Fruit fly (Drosophila melanogaster): ENCODE data around the gene Pgant5.
A peak's percentile ranks its signal among the peaks of the same experiment; 100 is the strongest.

Gene Pgant5

dm6 chr2L:5096761-5097160, 3.4 kb upstream of the Pgant5 start:
- TF ChIP-seq CG14655 (GFP tag; optimal IDR thresholded peaks at IDR 0.05) (no peak), CG12605 (GFP tag; IDR thresholded peaks at IDR 0.05) (no peak), CG8301 (tag; optimal IDR thresholded peaks at IDR 0.05) (no peak), D1 (tag; optimal IDR thresholded peaks at IDR 0.05) (no peak), CG15710 (tag; optimal IDR thresholded peaks at IDR 0.05) (no peak), CG8159 (tag; optimal IDR thresholded peaks at IDR 0.05) (no peak), CG4496 (GFP tag; IDR thresholded peaks at IDR 0.05) (0 out of 3 replicates have a peak, but pooled peaks have one; percentile 35), Pif1A (GFP tag; optimal IDR thresholded peaks at IDR 0.05) (no peak), EcR (GFP tag; optimal IDR thresholded peaks at IDR 0.05) (no peak), CG34367 (tag; optimal IDR thresholded peaks at IDR 0.05) (no peak), Ets98B (GFP tag; IDR thresholded peaks at IDR 0.05) (0 out of 2 replicates have a peak, but pooled peaks have one; percentile 8), CG10348 (GFP tag; IDR thresholded peaks at IDR 0.05) (no peak), CG32121 (GFP tag; IDR thresholded peaks at IDR 0.05) (no peak), fd96Ca (GFP tag; IDR thresholded peaks at IDR 0.05) (no peak), gl (tag; optimal IDR thresholded peaks at IDR 0.05) (peak; percentile 5), CG17806 (tag; optimal IDR thresholded peaks at IDR 0.05) (no peak), CG13204 (GFP tag; optimal IDR thresholded peaks at IDR 0.05) (no peak), Pif1B (GFP tag; optimal IDR thresholded peaks at IDR 0.05) (no peak), rn (GFP tag; IDR thresholded peaks at IDR 0.05) (no peak), CG9948 (tag; optimal IDR thresholded peaks at IDR 0.05) (no peak), Snoo (tag; optimal IDR thresholded peaks at IDR 0.05) (no peak)

dm6 chr2L:5096222-5096621, 2.8 kb upstream of the Pgant5 start, which contains the start of gene CG4230:
Gene CG4230 (plus strand): TSS chr2L:5096227.
- TF ChIP-seq Pif1B (GFP tag; optimal IDR thresholded peaks at IDR 0.05) (no peak), CG17806 (tag; optimal IDR thresholded peaks at IDR 0.05) (no peak), Pif1A (GFP tag; optimal IDR thresholded peaks at IDR 0.05) (no peak), fd96Ca (GFP tag; IDR thresholded peaks at IDR 0.05) (no peak; the same call in 2 of the 3 replicates), CG4496 (GFP tag; IDR thresholded peaks at IDR 0.05) (no peak), CG13204 (GFP tag; optimal IDR thresholded peaks at IDR 0.05) (no peak), CG10348 (GFP tag; IDR thresholded peaks at IDR 0.05) (no peak), CG32121 (GFP tag; IDR thresholded peaks at IDR 0.05) (no peak), D1 (tag; optimal IDR thresholded peaks at IDR 0.05) (no peak), EcR (GFP tag; optimal IDR thresholded peaks at IDR 0.05) (no peak), Ets98B (GFP tag; IDR thresholded peaks at IDR 0.05) (no peak), CG9948 (tag; optimal IDR thresholded peaks at IDR 0.05) (no peak), CG12605 (GFP tag; IDR thresholded peaks at IDR 0.05) (no peak), CG14655 (GFP tag; optimal IDR thresholded peaks at IDR 0.05) (no peak), CG15710 (tag; optimal IDR thresholded peaks at IDR 0.05) (no peak), CG8301 (tag; optimal IDR thresholded peaks at IDR 0.05) (no peak), Snoo (tag; optimal IDR thresholded peaks at IDR 0.05) (no peak), rn (GFP tag; IDR thresholded peaks at IDR 0.05) (no peak), gl (tag; optimal IDR thresholded peaks at IDR 0.05) (no peak), CG34367 (tag; optimal IDR thresholded peaks at IDR 0.05) (no peak)

dm6 chr2L:5095350-5095962, 2.1 kb upstream of the Pgant5 start:
- TF ChIP-seq EcR (GFP tag; optimal IDR thresholded peaks at IDR 0.05) (peak; percentile 69), Pif1A (GFP tag; optimal IDR thresholded peaks at IDR 0.05) (no peak), Ets98B (GFP tag; IDR thresholded peaks at IDR 0.05) (no peak)

dm6 chr2L:5093772-5094350, 469 bp upstream of the Pgant5 start, which contains the start of gene CG5828:
Gene CG5828 (plus strand): TSS chr2L:5093976.
- TF ChIP-seq CG9948 (tag; optimal IDR thresholded peaks at IDR 0.05): no peak
- TF ChIP-seq CG13204 (GFP tag; optimal IDR thresholded peaks at IDR 0.05): no peak
- no peak for TF ChIP-seq CG34367 (tag; optimal IDR thresholded peaks at IDR 0.05)
- no peak for TF ChIP-seq CG8301 (tag; optimal IDR thresholded peaks at IDR 0.05)
- no peak for TF ChIP-seq CG10348 (GFP tag; IDR thresholded peaks at IDR 0.05)
- TF ChIP-seq CG14655 (GFP tag; optimal IDR thresholded peaks at IDR 0.05): no peak
- no peak for TF ChIP-seq CG4496 (GFP tag; IDR thresholded peaks at IDR 0.05)

dm6 chr2L:5092597-5092991, 798 bp downstream of the Pgant5 start:
- TF ChIP-seq EcR (GFP tag; optimal IDR thresholded peaks at IDR 0.05) (peak; percentile 64), gl (tag; optimal IDR thresholded peaks at IDR 0.05) (no peak)

dm6 chr2L:5092145-5092544, 1.2 kb downstream of the Pgant5 start:
- TF ChIP-seq EcR (GFP tag; optimal IDR thresholded peaks at IDR 0.05) (no peak), CG8159 (tag; optimal IDR thresholded peaks at IDR 0.05) (peak; percentile 26), CG15710 (tag; optimal IDR thresholded peaks at IDR 0.05) (peak; percentile 58), CG14655 (GFP tag; optimal IDR thresholded peaks at IDR 0.05) (peak; percentile 16), CG34367 (tag; optimal IDR thresholded peaks at IDR 0.05) (no peak), CG12605 (GFP tag; IDR thresholded peaks at IDR 0.05) (no peak), Pif1A (GFP tag; optimal IDR thresholded peaks at IDR 0.05) (peak; percentile 3), CG9948 (tag; optimal IDR thresholded peaks at IDR 0.05) (peak; percentile 28), Snoo (tag; optimal IDR thresholded peaks at IDR 0.05) (peak; percentile 34)

Measured in whole organism, pupa.